Fruit fly (Drosophila melanogaster): ENCODE measurements around the gene CG7083.

Gene CG7083

dm6 chr3L:8346100-8346980, 5.8 kb downstream of the CG7083 start, which contains the start of the genes CG7182 and GAPcenA (continued):
- TF ChIP-seq nom (GFP tag; optimal IDR thresholded peaks at IDR 0.05) = peak; percentile 18
- no peak for TF ChIP-seq rib (GFP tag; IDR thresholded peaks at IDR 0.05)
- no peak for TF ChIP-seq CG15479 (GFP tag; optimal IDR thresholded peaks at IDR 0.05)
- peak in 1 of 2 experiments; percentile 80 for TF ChIP-seq crp (GFP tag; optimal IDR thresholded peaks at IDR 0.05)
- TF ChIP-seq CG3847 (GFP tag; IDR thresholded peaks at IDR 0.05) = peak; percentile 58; the same call in 1 of the 2 replicates
- TF ChIP-seq pum (GFP tag; optimal IDR thresholded peaks at IDR 0.05) = peak; percentile 4
- TF ChIP-seq Trl (optimal IDR thresholded peaks at IDR 0.05) = no peak
- peak; percentile 41 for TF ChIP-seq Trl (GFP tag; optimal IDR thresholded peaks at IDR 0.05)
- TF ChIP-seq ranshi (GFP tag; IDR thresholded peaks at IDR 0.05) = peak; percentile 36; the same call in 1 of the 2 replicates
- TF ChIP-seq run (tag; optimal IDR thresholded peaks at IDR 0.05) = no peak
- TF ChIP-seq sr (GFP tag; IDR thresholded peaks at IDR 0.05) = peak; percentile 17; the same call in 1 of the 3 replicates
- TF ChIP-seq CG10543 (GFP tag; optimal IDR thresholded peaks at IDR 0.05) = peak; percentile 75
- peak; percentile 51 for TF ChIP-seq az2 (GFP tag; optimal IDR thresholded peaks at IDR 0.05)
- no peak for TF ChIP-seq CG1792 (GFP tag; optimal IDR thresholded peaks at IDR 0.05)
- no peak for TF ChIP-seq CG3163 (GFP tag; optimal IDR thresholded peaks at IDR 0.05)
- TF ChIP-seq Bgb (GFP tag; IDR thresholded peaks at IDR 0.05; ENCODE audit: partially characterized antibody) = peak; percentile 26; the same call in 1 of the 2 replicates
- no peak for TF ChIP-seq CG1024 (GFP tag; IDR thresholded peaks at IDR 0.05)
- peak; percentile 42; the same call in 1 of the 3 replicates for TF ChIP-seq CG14050 (GFP tag; IDR thresholded peaks at IDR 0.05)
- no peak for TF ChIP-seq CG11093 (GFP tag; IDR thresholded peaks at IDR 0.05)
- TF ChIP-seq tll (GFP tag; optimal IDR thresholded peaks at IDR 0.05) = peak in 1 of 2 experiments; percentile 4
- peak; percentile 16 for TF ChIP-seq CG3407 (GFP tag; optimal IDR thresholded peaks at IDR 0.05)
- peak; percentile 19 for TF ChIP-seq CG13624 (GFP tag; optimal IDR thresholded peaks at IDR 0.05)
- peak; percentile 41 for TF ChIP-seq CG11085 (GFP tag; IDR thresholded peaks at IDR 0.05)
- TF ChIP-seq CG34422 (GFP tag; IDR thresholded peaks at IDR 0.05) = peak; percentile 80; the same call in 1 of the 3 replicates
- no peak; the same call in none of the 3 replicates for TF ChIP-seq vnd (GFP tag; IDR thresholded peaks at IDR 0.05; ENCODE audit: partially characterized antibody)
- TF ChIP-seq Sry-δ (GFP tag; optimal IDR thresholded peaks at IDR 0.05) = peak; percentile 86
- no peak for TF ChIP-seq Kr (GFP tag; optimal IDR thresholded peaks at IDR 0.05)
- no peak for TF ChIP-seq Doc2 (GFP tag; IDR thresholded peaks at IDR 0.05)
- peak; percentile 58 for TF ChIP-seq Fer3 (tag; optimal IDR thresholded peaks at IDR 0.05)
- no peak for TF ChIP-seq CG4730 (GFP tag; IDR thresholded peaks at IDR 0.05)
- TF ChIP-seq chm (GFP tag; IDR thresholded peaks at IDR 0.05) = no peak
- TF ChIP-seq CG1832 (GFP tag; optimal IDR thresholded peaks at IDR 0.05) = no peak
- TF ChIP-seq Ptx1 (GFP tag; IDR thresholded peaks at IDR 0.05) = peak; percentile 67
- peak; percentile 15 for TF ChIP-seq luna (GFP tag; optimal IDR thresholded peaks at IDR 0.05)
- peak; percentile 17 for TF ChIP-seq psq (GFP tag; optimal IDR thresholded peaks at IDR 0.05)
- TF ChIP-seq CG1602 (GFP tag; optimal IDR thresholded peaks at IDR 0.05) = peak; percentile 64
- peak; percentile 75 for TF ChIP-seq Med (GFP tag)
- no peak for TF ChIP-seq btn (GFP tag; optimal IDR thresholded peaks at IDR 0.05)
- TF ChIP-seq sim (GFP tag; IDR thresholded peaks at IDR 0.05) = no peak
- TF ChIP-seq CG8765 (GFP tag; IDR thresholded peaks at IDR 0.05) = no peak
- peak; percentile 26 for TF ChIP-seq Camta (GFP tag; optimal IDR thresholded peaks at IDR 0.05)
- TF ChIP-seq mam (GFP tag; optimal IDR thresholded peaks at IDR 0.05) = peak; percentile 73
- no peak for TF ChIP-seq ara (GFP tag; IDR thresholded peaks at IDR 0.05)
- no peak; the same call in 1 of the 2 replicates for TF ChIP-seq CG14441 (GFP tag; IDR thresholded peaks at IDR 0.05)
- TF ChIP-seq CG1603 (tag; optimal IDR thresholded peaks at IDR 0.05) = no peak
- TF ChIP-seq ttk (GFP tag; IDR thresholded peaks at IDR 0.05) = 0 out of 2 replicates have a peak, but pooled peaks have one; percentile 10
- TF ChIP-seq CG6175 (GFP tag; IDR thresholded peaks at IDR 0.05) = no peak
- no peak for TF ChIP-seq NC2α (GFP tag; optimal IDR thresholded peaks at IDR 0.05)
- TF ChIP-seq dpn (GFP tag; optimal IDR thresholded peaks at IDR 0.05) = peak; percentile 24 to 63
- TF ChIP-seq CG12104 (GFP tag; optimal IDR thresholded peaks at IDR 0.05) = peak; percentile 77

Measured in whole organism, embryonic.